Fruit fly (Drosophila melanogaster) whole organism, embryonic: ENCODE results near the gene CG7378.
A peak's percentile ranks its signal among the peaks of the same experiment; 100 is the strongest.

Source experiments
- Antp ChIP-seq: fragments of 200-800 bp; sonication (Bioruptor generic); optimal IDR thresholded peaks from 3 replicates; lab custom pipeline; 2016; ENCODE audit warnings: missing biosample characterization, missing genetic modification characterization
- Asciz ChIP-seq: fragments of 200-800 bp; sonication (Bioruptor generic); optimal IDR thresholded peaks from 2 replicates; lab custom pipeline; 2017; ENCODE audit warnings: missing biosample characterization, mild to moderate bottlenecking, missing genetic modification characterization, missing genetic modification reagents
- CG11504 ChIP-seq: fragments of 200-800 bp; sonication (Bioruptor generic); optimal IDR thresholded peaks from 3 replicates; lab custom pipeline; 2019; ENCODE audit warnings: missing biosample characterization, mild to moderate bottlenecking, missing genetic modification characterization, moderate library complexity
- CG11723 ChIP-seq: fragments of 200-800 bp; sonication (Bioruptor generic); optimal IDR thresholded peaks from 2 replicates; lab custom pipeline; 2017; ENCODE audit warnings: missing biosample characterization, mild to moderate bottlenecking, missing genetic modification characterization
- CG12659 ChIP-seq: fragments of 200-800 bp; sonication (Bioruptor generic); optimal IDR thresholded peaks from 3 replicates; lab custom pipeline; 2017; ENCODE audit warnings: mild to moderate bottlenecking, missing biosample characterization, missing genetic modification reagents, missing genetic modification characterization
- CG16779 ChIP-seq: fragments of 200-800 bp; sonication (Bioruptor generic); IDR thresholded peaks from 2 replicates; pipeline ENCODE4 v1.3.6; 2022; ENCODE audit warnings: missing biosample characterization, missing genetic modification characterization
- CG17186 ChIP-seq: fragments of 200-800 bp; sonication (Bioruptor generic); optimal IDR thresholded peaks from 3 replicates; lab custom pipeline; 2017; ENCODE audit warnings: missing biosample characterization, missing genetic modification reagents, missing genetic modification characterization
- CG17359 ChIP-seq: fragments of 200-800 bp; sonication (Bioruptor generic); optimal IDR thresholded peaks from 3 replicates; lab custom pipeline; 2018; ENCODE audit warnings: missing biosample characterization, mild to moderate bottlenecking, missing genetic modification characterization, moderate library complexity
- CG17829 ChIP-seq: fragments of 200-800 bp; optimal IDR thresholded peaks from 2 replicates; lab custom pipeline; 2019; ENCODE audit warnings: missing biosample characterization, mild to moderate bottlenecking, missing genetic modification characterization, moderate library complexity
- CG2712 ChIP-seq: fragments of 200-800 bp; optimal IDR thresholded peaks from 3 replicates; lab custom pipeline; 2019; ENCODE audit warnings: missing biosample characterization, mild to moderate bottlenecking, missing genetic modification characterization, moderate library complexity
- CG31224 ChIP-seq: fragments of 200-800 bp; sonication (Bioruptor generic); IDR thresholded peaks from 2 replicates; pipeline ENCODE4 v1.3.6; 2022; ENCODE audit warnings: missing biosample characterization, missing genetic modification characterization
- CG4328 ChIP-seq: fragments of 200-800 bp; sonication (Bioruptor generic); optimal IDR thresholded peaks from 3 replicates; lab custom pipeline; 2017; ENCODE audit warnings: missing biosample characterization, missing genetic modification reagents, missing genetic modification characterization
- CG6791 ChIP-seq: fragments of 200-800 bp; sonication (Bioruptor generic); IDR thresholded peaks from 3 replicates; pipeline ENCODE4 v1.3.6; 2022; ENCODE audit warnings: missing biosample characterization, missing genetic modification characterization; ENCODE audit not compliant: partially characterized antibody
- CG7556 ChIP-seq: fragments of 200-800 bp; sonication (Bioruptor generic); optimal IDR thresholded peaks from 2 replicates; lab custom pipeline; 2017; ENCODE audit warnings: missing biosample characterization, mild to moderate bottlenecking, missing genetic modification characterization
- CG7839 ChIP-seq: fragments of 200-800 bp; sonication (Bioruptor generic); optimal IDR thresholded peaks from 3 replicates; lab custom pipeline; 2018; ENCODE audit warnings: missing biosample characterization, mild to moderate bottlenecking, missing genetic modification characterization, moderate library complexity
- CG8089 ChIP-seq: fragments of 200-800 bp; sonication (Bioruptor generic); optimal IDR thresholded peaks from 3 replicates; lab custom pipeline; 2016; ENCODE audit warnings: missing biosample characterization, missing genetic modification characterization
- CG8388 ChIP-seq: fragments of 200-800 bp; sonication (Bioruptor generic); optimal IDR thresholded peaks from 2 replicates; lab custom pipeline; 2019; ENCODE audit warnings: missing biosample characterization, mild to moderate bottlenecking, missing genetic modification characterization, moderate library complexity
- CG9727 ChIP-seq: fragments of 200-800 bp; sonication (Bioruptor generic); optimal IDR thresholded peaks from 3 replicates; lab custom pipeline; 2017; ENCODE audit warnings: missing biosample characterization, mild to moderate bottlenecking, missing genetic modification characterization
- Dip3 ChIP-seq: fragments of 200-800 bp; sonication (Bioruptor generic); optimal IDR thresholded peaks from 3 replicates; lab custom pipeline; 2016; ENCODE audit warnings: missing biosample characterization, missing genetic modification characterization
- Dp ChIP-seq: fragments of 200-800 bp; sonication (Bioruptor generic); optimal IDR thresholded peaks from 2 replicates; lab custom pipeline; 2018; ENCODE audit warnings: missing biosample characterization, mild to moderate bottlenecking, missing genetic modification characterization, moderate library complexity
- Ets65A ChIP-seq: fragments of 200-800 bp; sonication (Bioruptor generic); peaks from one replicate; lab custom pipeline; 2016; ENCODE audit warnings: missing biosample characterization, missing genetic modification characterization
- Gug ChIP-seq: fragments of 200-800 bp; sonication (Bioruptor generic); IDR thresholded peaks from 4 replicates; pipeline ENCODE4 v1.3.6; 2022; ENCODE audit warnings: missing biosample characterization, missing genetic modification characterization
- Hr3 ChIP-seq: fragments of 200-800 bp; sonication (Bioruptor generic); optimal IDR thresholded peaks from 3 replicates; lab custom pipeline; 2016; ENCODE audit warnings: missing biosample characterization, missing genetic modification characterization
- Hr51 ChIP-seq, 2 experiments: fragments of 200-800 bp; sonication (Bioruptor generic); optimal IDR thresholded peaks; 2 replicates in 1 of 2; 3 replicates in 1 of 2; lab custom pipeline; 2016 to 2018; ENCODE audit warnings: missing biosample characterization in 2 of 2, missing genetic modification characterization in 2 of 2, mild to moderate bottlenecking in 1 of 2, moderate library complexity in 1 of 2
- Pdp1 ChIP-seq, 2 experiments: fragments of 200-800 bp; sonication (Bioruptor generic); optimal IDR thresholded peaks; 3 replicates each; lab custom pipeline; 2016; ENCODE audit warnings: missing biosample characterization in 2 of 2, missing genetic modification characterization in 2 of 2, mild to moderate bottlenecking in 1 of 2, moderate library complexity in 1 of 2
- Sox100B ChIP-seq: fragments of 200-800 bp; sonication (Bioruptor generic); optimal IDR thresholded peaks from 3 replicates; lab custom pipeline; 2018; ENCODE audit warnings: missing biosample characterization, mild to moderate bottlenecking, missing genetic modification characterization
- Sox102F ChIP-seq: fragments of 200-800 bp; sonication (Bioruptor generic); optimal IDR thresholded peaks from 2 replicates; lab custom pipeline; 2018; ENCODE audit warnings: missing biosample characterization, mild to moderate bottlenecking, missing genetic modification characterization, moderate library complexity
- Xrp1 ChIP-seq: fragments of 200-800 bp; sonication (Bioruptor generic); IDR thresholded peaks from 2 replicates; pipeline ENCODE4 v1.3.6; 2022; ENCODE audit warnings: missing biosample characterization, missing genetic modification characterization
- abd-A ChIP-seq: fragments of 200-800 bp; sonication (Bioruptor generic); optimal IDR thresholded peaks from 3 replicates; lab custom pipeline; 2019; ENCODE audit warnings: missing biosample characterization, mild to moderate bottlenecking, missing genetic modification characterization, moderate library complexity
- ato ChIP-seq: fragments of 200-800 bp; sonication (Bioruptor generic); IDR thresholded peaks from 2 replicates; pipeline ENCODE4 v1.3.6; 2022; ENCODE audit warnings: missing biosample characterization, missing genetic modification characterization; ENCODE audit not compliant: partially characterized antibody
- chn ChIP-seq: fragments of 200-800 bp; sonication (Bioruptor generic); optimal IDR thresholded peaks from 2 replicates; lab custom pipeline; 2016; ENCODE audit warnings: missing biosample characterization, missing genetic modification characterization
- eve ChIP-seq, 2 experiments: fragments of >200 bp; optimal IDR thresholded peaks; 2 replicates each; lab custom pipeline; 2017; ENCODE audit warnings: missing biosample characterization in 2 of 2, missing genetic modification characterization in 2 of 2
- hbn ChIP-seq: fragments of 200-800 bp; sonication (Bioruptor generic); IDR thresholded peaks from 2 replicates; pipeline ENCODE4 v1.3.6; 2022; ENCODE audit warnings: missing biosample characterization, missing genetic modification characterization; ENCODE audit not compliant: partially characterized antibody
- hkb ChIP-seq, 2 experiments: fragments of 200-800 bp in 1 of 2; fragments of >200 bp in 1 of 2; sonication (Bioruptor generic) in 1 of 2; IDR thresholded peaks in 1 of 2; optimal IDR thresholded peaks in 1 of 2; 2 replicates each; pipeline versions ENCODE4 v1.3.6 to Lab custom; 2017 to 2022; ENCODE audit warnings: missing biosample characterization in 1 of 2, missing genetic modification characterization in 1 of 2
- jigr1 ChIP-seq: fragments of 200-800 bp; sonication (Bioruptor generic); IDR thresholded peaks from 3 replicates; pipeline ENCODE4 v1.3.6; 2022; ENCODE audit warnings: missing biosample characterization, missing genetic modification characterization
- jing ChIP-seq: fragments of 200-800 bp; sonication (Bioruptor generic); optimal IDR thresholded peaks from 2 replicates; lab custom pipeline; 2018; ENCODE audit warnings: missing biosample characterization, mild to moderate bottlenecking, missing genetic modification characterization
- lilli ChIP-seq: fragments of 200-800 bp; sonication (Bioruptor generic); optimal IDR thresholded peaks from 3 replicates; lab custom pipeline; 2016; ENCODE audit warnings: missing biosample characterization, missing genetic modification characterization
- nmo ChIP-seq: fragments of 200-800 bp; sonication (Bioruptor generic); optimal IDR thresholded peaks from 2 replicates; lab custom pipeline; 2018; ENCODE audit warnings: missing biosample characterization, mild to moderate bottlenecking, missing genetic modification characterization, moderate library complexity
- phol ChIP-seq: fragments of 200-800 bp; sonication (Bioruptor generic); optimal IDR thresholded peaks from 3 replicates; lab custom pipeline; 2018; ENCODE audit warnings: missing biosample characterization, mild to moderate bottlenecking, missing genetic modification characterization, moderate library complexity
- salm ChIP-seq: fragments of 200-800 bp; sonication (Bioruptor generic); optimal IDR thresholded peaks from 2 replicates; lab custom pipeline; 2018; ENCODE audit warnings: missing biosample characterization, mild to moderate bottlenecking, missing genetic modification characterization
- sc ChIP-seq, 3 experiments: fragments of >200 bp in 2 of 3; fragments of 200-800 bp in 1 of 3; sonication (Bioruptor generic) in 1 of 3; optimal IDR thresholded peaks; 2 replicates in 2 of 3; 3 replicates in 1 of 3; lab custom pipeline; 2017; ENCODE audit warnings: mild to moderate bottlenecking in 1 of 3, missing biosample characterization in 1 of 3, missing genetic modification characterization in 1 of 3, missing genetic modification reagents in 1 of 3
- sr ChIP-seq: fragments of 200-800 bp; sonication (Bioruptor generic); IDR thresholded peaks from 3 replicates; pipeline ENCODE4 v1.3.6; 2022; ENCODE audit warnings: missing biosample characterization, missing genetic modification characterization
- tap ChIP-seq: fragments of 200-800 bp; optimal IDR thresholded peaks from 3 replicates; lab custom pipeline; 2019; ENCODE audit warnings: missing biosample characterization, mild to moderate bottlenecking, missing genetic modification characterization, moderate library complexity
- tio ChIP-seq: fragments of 200-800 bp; sonication (Bioruptor generic); optimal IDR thresholded peaks from 2 replicates; lab custom pipeline; 2017; ENCODE audit warnings: missing biosample characterization, missing genetic modification characterization, inconsistent platforms
- ttk ChIP-seq: fragments of 200-800 bp; sonication (Bioruptor generic); IDR thresholded peaks from 2 replicates; pipeline ENCODE4 v2.1.2; 2022; ENCODE audit warnings: missing biosample characterization, missing genetic modification characterization
- zf30C ChIP-seq: fragments of 200-800 bp; sonication (Bioruptor generic); optimal IDR thresholded peaks from 3 replicates; lab custom pipeline; 2018; ENCODE audit warnings: missing biosample characterization, mild to moderate bottlenecking, missing genetic modification characterization

Gene CG7378

DNA sequence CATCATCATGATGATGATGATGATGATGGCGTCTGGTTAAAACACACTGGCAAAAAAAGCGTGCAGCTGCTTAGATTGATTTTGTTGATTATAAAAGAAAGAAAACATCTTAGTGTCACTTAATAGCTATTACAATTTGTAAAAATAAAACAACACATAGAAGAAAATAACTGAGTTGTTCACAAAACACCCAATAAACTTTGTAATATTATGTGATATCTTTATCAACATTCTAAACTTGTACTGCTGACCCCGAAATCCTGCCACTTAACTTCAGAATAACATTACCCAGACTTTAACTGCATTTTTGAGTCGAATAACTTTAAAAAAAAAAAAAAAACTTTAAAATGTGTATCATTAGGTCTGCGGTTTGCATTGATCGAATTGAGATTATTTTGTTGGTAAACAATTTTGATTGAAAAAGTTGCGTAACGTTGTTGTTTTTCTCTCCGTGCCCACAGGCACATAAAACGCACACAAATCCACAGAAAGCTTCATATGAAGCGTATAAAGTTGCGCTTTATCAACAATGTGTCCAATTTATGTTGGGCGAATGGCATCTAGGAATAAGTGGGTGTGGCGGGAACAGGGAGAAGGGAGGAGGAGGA lies 19.3 kb downstream of the CG7378 start (continued):
- TF ChIP-seq Xrp1: 0 out of 2 replicates have a peak, but pooled peaks have one; percentile 11
- no peak for TF ChIP-seq CG4328 (GFP tag; lab: Kevin White, UChicago)
- TF ChIP-seq nmo (GFP tag; lab: Kevin White, UChicago): peak; percentile 18
- TF ChIP-seq Pdp1 (GFP tag; optimal IDR thresholded peaks at IDR 0.05; lab: Kevin White, UChicago): peak in 1 of 2 experiments; percentile 71
- TF ChIP-seq CG7556 (GFP tag; lab: Kevin White, UChicago): peak; percentile 3
- TF ChIP-seq CG7839 (tag; lab: Kevin White, UChicago): no peak
- no peak for TF ChIP-seq CG6791 (GFP tag; lab: Robert Waterston, UW)
- peak in 1 of 2 experiments; percentile 70 for TF ChIP-seq eve (GFP tag; optimal IDR thresholded peaks at IDR 0.05; lab: Kevin White, UChicago)
- peak; percentile 25 for TF ChIP-seq Sox100B (GFP tag; lab: Kevin White, UChicago)
- no peak for TF ChIP-seq zf30C (GFP tag; lab: Kevin White, UChicago)
- TF ChIP-seq tio (GFP tag; lab: Kevin White, UChicago): peak; percentile 23
- peak; percentile 24 for TF ChIP-seq phol
- TF ChIP-seq ato (GFP tag; lab: Robert Waterston, UW): no peak
- no peak for TF ChIP-seq CG8388 (GFP tag; lab: Kevin White, UChicago)
- TF ChIP-seq hbn (GFP tag; lab: Robert Waterston, UW): no peak
- TF ChIP-seq sr (GFP tag; lab: Robert Waterston, UW): no peak
- TF ChIP-seq CG9727 (GFP tag; lab: Kevin White, UChicago): no peak
- TF ChIP-seq tap (tag; lab: Kevin White, UChicago): no peak
- TF ChIP-seq Ets65A (GFP tag; lab: Kevin White, UChicago): peak; percentile 79
- peak; percentile 28 for TF ChIP-seq CG2712 (tag; lab: Kevin White, UChicago)
- TF ChIP-seq ttk (GFP tag; lab: Robert Waterston, UW): no peak
- peak in 1 of 2 experiments; percentile 3 for TF ChIP-seq Hr51 (GFP tag; optimal IDR thresholded peaks at IDR 0.05; lab: Kevin White, UChicago)
- no peak for TF ChIP-seq jigr1
- TF ChIP-seq CG31224 (GFP tag; lab: Robert Waterston, UW): no peak
- peak; percentile 19 for TF ChIP-seq CG11504
- no peak for TF ChIP-seq Gug (GFP tag; lab: Robert Waterston, UW)
- TF ChIP-seq salm (tag; lab: Kevin White, UChicago): no peak

DNA sequence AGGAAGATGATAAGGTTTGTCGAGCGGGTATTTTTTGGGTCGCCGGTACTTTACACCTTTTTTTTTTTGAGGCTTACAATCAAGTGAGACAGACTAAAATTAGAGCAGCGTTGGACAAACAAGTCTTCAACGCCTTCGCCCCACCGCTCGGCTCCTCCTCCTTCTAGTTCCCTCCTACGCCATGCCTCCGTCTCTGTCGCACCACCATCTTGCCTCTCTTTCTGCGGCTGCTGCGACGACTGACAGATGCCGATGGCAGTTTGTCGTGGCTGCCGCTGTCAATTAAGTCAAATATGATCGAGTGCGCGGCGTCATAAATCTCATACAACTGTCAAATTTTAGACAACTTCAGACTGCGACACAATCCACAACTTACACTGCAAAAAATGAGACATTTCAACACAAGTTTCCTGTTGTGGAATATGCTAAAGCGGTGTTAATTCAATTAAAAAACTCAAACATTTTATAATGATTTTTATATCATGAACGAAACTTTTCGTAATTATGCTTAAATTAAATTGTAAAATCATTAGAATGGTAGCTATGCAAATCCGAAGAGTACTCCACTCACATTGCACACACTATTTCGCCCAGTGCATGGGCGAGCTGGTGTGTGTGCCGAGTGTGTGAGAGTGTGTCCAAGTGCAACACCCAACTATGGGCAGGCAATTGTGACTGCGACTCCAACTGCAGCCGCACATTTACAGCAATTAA lies 20.6 kb downstream of the CG7378 start:
- TF ChIP-seq abd-A (tag; lab: Kevin White, UChicago) (no peak), CG17829 (tag; lab: Kevin White, UChicago) (peak; percentile 40), nmo (GFP tag; lab: Kevin White, UChicago) (peak; percentile 74), CG11723 (peak; percentile 8), Sox102F (peak; percentile 69), Dp (no peak), jing (peak; percentile 32), Asciz (peak; percentile 17), CG17359 (peak; percentile 61), CG12659 (peak; percentile 25), lilli (GFP tag; lab: Kevin White, UChicago) (peak; percentile 13), Antp (GFP tag; lab: Kevin White, UChicago) (peak; percentile 1), CG17186 (no peak), CG16779 (GFP tag; lab: Robert Waterston, UW) (no peak), Dip3 (GFP tag; lab: Kevin White, UChicago) (no peak), phol (peak; percentile 71), chn (GFP tag; lab: Kevin White, UChicago) (peak; percentile 22), CG8089 (peak; percentile 21), Hr3 (GFP tag; lab: Kevin White, UChicago) (peak; percentile 31), sc (optimal IDR thresholded peaks at IDR 0.05; lab: Kevin White, UChicago) (no peak), sc (GFP tag; optimal IDR thresholded peaks at IDR 0.05; lab: Kevin White, UChicago) (peak; percentile 36), hkb (optimal IDR thresholded peaks at IDR 0.05; lab: Kevin White, UChicago) (no peak), hkb (GFP tag; IDR thresholded peaks at IDR 0.05; lab: Robert Waterston, UW) (peak; percentile 62), CG2712 (tag; lab: Kevin White, UChicago) (peak; percentile 76)
